Worm (Caenorhabditis elegans) whole organism, L1 larva: Measurements from ENCODE around the gene mrps-18B.

ENCODE experiments used
- aly-2 ChIP-seq: fragments of 150-350 bp; optimal IDR thresholded peaks from 2 replicates; lab custom pipeline; 2014; ENCODE audit warnings: missing biosample characterization, missing genetic modification characterization
- ces-1 ChIP-seq: fragments of 150-350 bp; optimal IDR thresholded peaks from 2 replicates; lab custom pipeline; 2014; ENCODE audit warnings: missing biosample characterization, missing genetic modification reagents, missing genetic modification characterization
- dpl-1 ChIP-seq, 3 experiments: fragments of 150-350 bp in 2 of 3; sonication (generic microtip) in 1 of 3; optimal IDR thresholded peaks; 2 replicates each; lab custom pipeline; 2014 to 2017; ENCODE audit warnings: missing biosample characterization in 3 of 3, missing genetic modification characterization in 3 of 3, missing genetic modification reagents in 3 of 3
- egl-27 ChIP-seq, 2 experiments: fragments of 150-350 bp in 1 of 2; sonication (generic microtip); optimal IDR thresholded peaks; 3 replicates each; lab custom pipeline; 2017 to 2018; ENCODE audit warnings: missing biosample characterization in 2 of 2, missing genetic modification characterization in 2 of 2, missing genetic modification reagents in 2 of 2
- jun-1 ChIP-seq: fragments of 150-350 bp; optimal IDR thresholded peaks from 2 replicates; lab custom pipeline; 2014; ENCODE audit warnings: missing biosample characterization, missing genetic modification reagents, missing genetic modification characterization
- lin-39 ChIP-seq: fragments of 150-350 bp; optimal IDR thresholded peaks from 2 replicates; lab custom pipeline; 2014; ENCODE audit warnings: missing biosample characterization, missing genetic modification reagents, missing genetic modification characterization
- nhr-77 ChIP-seq: fragments of 150-350 bp; optimal IDR thresholded peaks from 2 replicates; lab custom pipeline; 2014; ENCODE audit warnings: missing biosample characterization, missing genetic modification characterization
- snpc-4 ChIP-seq: fragments of 150-350 bp; optimal IDR thresholded peaks from 2 replicates; lab custom pipeline; 2014; ENCODE audit warnings: missing biosample characterization, missing genetic modification characterization

ce11 chrII:8570977-8571376, 45.5 kb downstream of the mrps-18B start, which contains the start of gene bcs-1:
- no peak for TF ChIP-seq egl-27 (tag; optimal IDR thresholded peaks at IDR 0.05; lab: Kevin White, UChicago)
- no peak for TF ChIP-seq lin-39
- TF ChIP-seq ces-1 = no peak
- no peak for TF ChIP-seq aly-2 (tag; lab: Kevin White, UChicago)
- TF ChIP-seq nhr-77 (tag; lab: Kevin White, UChicago) = no peak
- TF ChIP-seq jun-1 = no peak
- TF ChIP-seq snpc-4 (tag; lab: Kevin White, UChicago) = no peak
- TF ChIP-seq dpl-1 (GFP tag; optimal IDR thresholded peaks at IDR 0.05; lab: Kevin White, UChicago) = no peak
